Fruit fly (Drosophila melanogaster): ENCODE measurements around the gene CG13309.

The CG13309 gene

DNA sequence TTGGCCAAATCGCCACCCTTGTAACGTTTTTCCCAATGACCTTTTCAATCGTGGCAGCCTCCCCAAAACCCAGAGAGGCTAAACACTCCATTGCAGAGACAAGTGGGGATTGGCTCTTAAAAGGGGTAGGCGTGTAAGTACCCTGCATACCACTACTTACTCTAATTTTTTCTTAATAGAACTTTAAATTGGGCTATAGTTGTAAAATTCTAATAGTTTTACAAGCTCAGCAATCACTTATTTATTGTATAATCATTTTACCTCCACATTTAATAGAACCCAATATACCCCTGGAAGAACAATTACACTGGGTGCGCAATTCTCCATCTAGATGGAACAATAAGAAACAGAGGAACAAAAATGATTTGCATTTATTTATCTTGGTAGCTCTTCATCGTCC, 31.6 kb downstream of the CG13309 start:
- no peak for TF ChIP-seq h (optimal IDR thresholded peaks at IDR 0.05)
- TF ChIP-seq insv (optimal IDR thresholded peaks at IDR 0.05), result no peak
- no peak for TF ChIP-seq Myc (optimal IDR thresholded peaks at IDR 0.05)
- no peak for TF ChIP-seq ttk (optimal IDR thresholded peaks at IDR 0.05)
- TF ChIP-seq psq (optimal IDR thresholded peaks at IDR 0.05), result no peak
- no peak for TF ChIP-seq Sin3A (optimal IDR thresholded peaks at IDR 0.05)

DNA sequence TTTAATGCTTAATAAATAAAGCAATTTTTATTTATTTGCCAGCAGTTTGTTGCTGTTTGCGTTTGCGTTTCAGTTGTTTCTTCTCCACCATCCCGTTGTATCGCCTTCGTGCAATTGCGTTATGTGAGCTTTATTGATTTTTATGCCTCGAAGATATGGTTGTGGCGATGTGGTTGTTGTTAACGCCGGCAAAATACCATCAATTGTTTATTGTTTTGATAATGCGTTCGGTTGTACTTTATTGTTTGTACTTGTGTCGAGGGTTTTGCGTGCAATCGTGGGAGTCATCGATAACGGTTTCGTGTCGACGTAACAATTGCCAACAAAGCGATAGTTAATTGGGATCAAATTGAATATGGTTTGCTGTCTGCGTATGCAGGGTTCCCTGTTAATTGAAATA, 32.2 kb downstream of the CG13309 start:
- TF ChIP-seq Sin3A (optimal IDR thresholded peaks at IDR 0.05), result no peak
- TF ChIP-seq Myc (optimal IDR thresholded peaks at IDR 0.05), result no peak
- TF ChIP-seq insv (optimal IDR thresholded peaks at IDR 0.05), result no peak
- TF ChIP-seq h (optimal IDR thresholded peaks at IDR 0.05), result no peak

- TF ChIP-seq psq (optimal IDR thresholded peaks at IDR 0.05) (no peak), insv (optimal IDR thresholded peaks at IDR 0.05) (no peak), ttk (optimal IDR thresholded peaks at IDR 0.05) (no peak), Myc (optimal IDR thresholded peaks at IDR 0.05) (no peak), h (optimal IDR thresholded peaks at IDR 0.05) (no peak), Sin3A (optimal IDR thresholded peaks at IDR 0.05) (no peak)
Measured at dm6 chr3L:8849817-8850216, 39.6 kb downstream of the CG13309 start.

- TF ChIP-seq ttk (optimal IDR thresholded peaks at IDR 0.05), result no peak
- no peak for TF ChIP-seq h (optimal IDR thresholded peaks at IDR 0.05)
- TF ChIP-seq Myc (optimal IDR thresholded peaks at IDR 0.05), result no peak
- no peak for TF ChIP-seq Sin3A (optimal IDR thresholded peaks at IDR 0.05)
- TF ChIP-seq psq (optimal IDR thresholded peaks at IDR 0.05), result no peak
- no peak for TF ChIP-seq insv (optimal IDR thresholded peaks at IDR 0.05)
Measured at dm6 chr3L:8850784-8851704, 40.8 kb downstream of the CG13309 start.

DNA sequence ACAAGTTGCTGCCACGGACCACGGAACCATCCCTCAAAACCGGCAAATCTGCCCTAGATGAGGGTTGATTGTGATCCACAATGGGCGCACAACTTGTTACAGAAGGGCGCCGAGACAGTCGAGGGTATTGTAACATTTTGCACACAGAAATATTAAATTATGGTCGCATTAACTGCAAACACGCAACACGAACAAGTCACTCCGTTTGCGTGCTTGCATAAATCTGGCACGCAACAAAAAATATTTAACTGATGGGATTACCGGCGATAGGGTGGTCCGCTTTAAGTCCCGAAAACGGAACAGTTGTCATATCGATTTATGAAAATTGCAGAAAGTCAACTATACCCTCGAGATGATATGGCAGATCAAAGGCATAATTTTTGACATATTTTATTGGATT, 41.8 kb downstream of the CG13309 start:
- no peak for TF ChIP-seq psq (optimal IDR thresholded peaks at IDR 0.05)
- no peak for TF ChIP-seq h (optimal IDR thresholded peaks at IDR 0.05)
- no peak for TF ChIP-seq insv (optimal IDR thresholded peaks at IDR 0.05)
- no peak for TF ChIP-seq Myc (optimal IDR thresholded peaks at IDR 0.05)
- no peak for TF ChIP-seq Sin3A (optimal IDR thresholded peaks at IDR 0.05)
- TF ChIP-seq ttk (optimal IDR thresholded peaks at IDR 0.05), result no peak

- TF ChIP-seq h (optimal IDR thresholded peaks at IDR 0.05) (no peak), ttk (optimal IDR thresholded peaks at IDR 0.05) (no peak), insv (optimal IDR thresholded peaks at IDR 0.05) (no peak), psq (optimal IDR thresholded peaks at IDR 0.05) (no peak), Sin3A (optimal IDR thresholded peaks at IDR 0.05) (no peak), Myc (optimal IDR thresholded peaks at IDR 0.05) (no peak)
Measured at dm6 chr3L:8852907-8853306, 42.7 kb downstream of the CG13309 start.

- no peak for TF ChIP-seq insv (optimal IDR thresholded peaks at IDR 0.05)
- TF ChIP-seq ttk (optimal IDR thresholded peaks at IDR 0.05), result no peak
Measured at dm6 chr3L:8853382-8853781, 43.2 kb downstream of the CG13309 start.

DNA sequence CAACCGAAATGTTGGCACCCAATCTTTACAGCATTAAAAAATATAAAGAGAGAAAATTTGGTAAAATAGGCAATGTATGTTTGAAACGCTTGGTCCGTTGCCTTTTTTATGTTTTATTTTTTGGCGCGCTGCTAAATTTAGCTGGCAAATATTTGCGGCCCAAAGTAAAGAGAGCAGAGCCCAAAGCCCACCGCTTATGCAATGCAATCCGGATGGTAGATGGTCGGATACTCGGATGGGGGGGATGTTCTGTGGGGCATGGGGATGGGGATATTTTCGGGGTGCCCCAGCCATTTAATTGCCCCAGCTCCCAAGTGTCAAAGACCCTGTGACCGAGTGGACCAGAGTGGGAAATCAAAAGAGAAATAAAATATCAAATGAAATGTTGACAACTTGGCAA, 45.1 kb downstream of the CG13309 start:
- no peak for TF ChIP-seq insv (optimal IDR thresholded peaks at IDR 0.05)
- TF ChIP-seq Sin3A (optimal IDR thresholded peaks at IDR 0.05), result no peak
- no peak for TF ChIP-seq psq (optimal IDR thresholded peaks at IDR 0.05)
- TF ChIP-seq ttk (optimal IDR thresholded peaks at IDR 0.05), result no peak
- no peak for TF ChIP-seq h (optimal IDR thresholded peaks at IDR 0.05)
- no peak for TF ChIP-seq Myc (optimal IDR thresholded peaks at IDR 0.05)

DNA sequence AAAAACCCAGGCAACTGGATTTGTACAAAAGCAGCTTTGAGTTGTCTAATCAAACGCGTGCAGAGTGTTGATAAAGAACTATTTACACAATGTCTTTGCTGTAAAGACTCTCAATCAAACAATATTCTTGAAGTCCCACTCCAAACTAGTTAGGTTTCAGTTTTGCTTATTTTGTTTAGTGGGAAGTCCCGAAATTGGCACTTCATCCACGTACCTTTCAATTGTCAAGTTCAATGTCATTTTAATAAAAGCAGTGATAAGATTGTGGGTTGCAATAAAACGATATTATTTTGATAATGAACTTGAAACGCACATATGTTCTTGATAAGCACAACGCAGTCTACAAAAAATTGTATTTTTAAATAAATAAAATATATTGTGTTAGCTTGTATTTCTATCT, 46.7 kb downstream of the CG13309 start:
- TF ChIP-seq h (optimal IDR thresholded peaks at IDR 0.05) (no peak), insv (optimal IDR thresholded peaks at IDR 0.05) (no peak), Sin3A (optimal IDR thresholded peaks at IDR 0.05) (no peak), Myc (optimal IDR thresholded peaks at IDR 0.05) (no peak), ttk (optimal IDR thresholded peaks at IDR 0.05) (no peak), psq (optimal IDR thresholded peaks at IDR 0.05) (no peak)

- no peak for TF ChIP-seq ttk (optimal IDR thresholded peaks at IDR 0.05)
- TF ChIP-seq h (optimal IDR thresholded peaks at IDR 0.05), result no peak
- no peak for TF ChIP-seq psq (optimal IDR thresholded peaks at IDR 0.05)
- no peak for TF ChIP-seq insv (optimal IDR thresholded peaks at IDR 0.05)
- no peak for TF ChIP-seq Sin3A (optimal IDR thresholded peaks at IDR 0.05)
- no peak for TF ChIP-seq Myc (optimal IDR thresholded peaks at IDR 0.05)
Measured at dm6 chr3L:8857648-8858362, 47.6 kb downstream of the CG13309 start.

dm6 chr3L:8859936-8860335, 49.7 kb downstream of the CG13309 start:
- TF ChIP-seq insv (optimal IDR thresholded peaks at IDR 0.05) (no peak), Myc (optimal IDR thresholded peaks at IDR 0.05) (no peak)

DNA sequence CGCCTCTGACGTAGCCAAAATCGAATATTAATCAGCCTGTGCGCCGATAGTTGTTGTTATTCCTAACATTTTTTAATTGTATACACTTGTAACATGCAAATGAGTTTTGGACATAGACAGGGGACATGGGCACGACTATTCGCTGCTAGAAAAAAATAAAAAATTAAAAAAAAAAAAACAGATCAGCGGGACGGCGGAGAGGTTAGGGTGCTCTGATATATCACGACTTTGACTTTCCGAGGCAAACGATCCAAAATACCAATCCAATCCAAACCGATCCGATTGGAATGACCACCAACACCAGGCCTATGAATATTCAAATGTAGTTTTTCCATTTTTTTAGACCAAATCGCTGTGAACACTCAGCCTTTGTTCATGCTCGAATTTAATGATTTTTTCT, 50.6 kb downstream of the CG13309 start:
- TF ChIP-seq insv (optimal IDR thresholded peaks at IDR 0.05), result no peak
- TF ChIP-seq h (optimal IDR thresholded peaks at IDR 0.05), result no peak
- TF ChIP-seq Myc (optimal IDR thresholded peaks at IDR 0.05), result no peak
- TF ChIP-seq ttk (optimal IDR thresholded peaks at IDR 0.05), result no peak

All from Kc167 (cell line).